Worm (Caenorhabditis elegans) whole organism, late embryonic: Measurements from ENCODE around the gene T04A8.7.

Experiments used
- C08G9.2 ChIP-seq: sonication (generic microtip); optimal IDR thresholded peaks from 2 replicates; lab custom pipeline; 2016; ENCODE audit warnings: mild to moderate bottlenecking, missing genetic modification characterization, moderate library complexity, missing compliant biosample characterization
- K02D7.2 ChIP-seq: sonication (generic microtip); optimal IDR thresholded peaks from 2 replicates; lab custom pipeline; 2017; ENCODE audit warnings: mild to moderate bottlenecking, missing genetic modification characterization, missing compliant biosample characterization
- ceh-2 ChIP-seq: sonication (generic microtip); optimal IDR thresholded peaks from 2 replicates; lab custom pipeline; 2016; ENCODE audit warnings: missing genotype, missing genetic modification characterization, missing compliant biosample characterization
- dmd-4 ChIP-seq: sonication (generic microtip); optimal IDR thresholded peaks from 2 replicates; lab custom pipeline; 2016; ENCODE audit warnings: borderline replicate concordance, missing genetic modification characterization, missing compliant biosample characterization
- eyg-1 ChIP-seq: sonication (generic microtip); optimal IDR thresholded peaks from 2 replicates; lab custom pipeline; 2016; ENCODE audit warnings: missing genotype, missing genetic modification characterization, missing compliant biosample characterization
- fkh-10 ChIP-seq: fragments of 150-350 bp; optimal IDR thresholded peaks from 2 replicates; lab custom pipeline; 2014; ENCODE audit warnings: missing biosample characterization, missing genetic modification reagents, missing genetic modification characterization
- hlh-13 ChIP-seq: fragments of 200-800 bp; sonication (Bioruptor generic); optimal IDR thresholded peaks from 2 replicates; lab custom pipeline; 2018; ENCODE audit warnings: mild to moderate bottlenecking, missing genetic modification characterization, missing compliant biosample characterization
- pax-1 ChIP-seq: fragments of 150-350 bp; optimal IDR thresholded peaks from 2 replicates; lab custom pipeline; 2014; ENCODE audit warnings: missing biosample characterization, missing genetic modification characterization
- pha-4 ChIP-seq: fragments of 150-350 bp; optimal IDR thresholded peaks from 2 replicates; lab custom pipeline; 2018; ENCODE audit warnings: missing biosample characterization, missing genetic modification reagents, missing genetic modification characterization
- pros-1 ChIP-seq: fragments of 150-350 bp; optimal IDR thresholded peaks from 2 replicates; lab custom pipeline; 2014; ENCODE audit warnings: missing biosample characterization, missing genetic modification reagents, missing genetic modification characterization
- sox-4 ChIP-seq: sonication (generic microtip); optimal IDR thresholded peaks from 2 replicates; lab custom pipeline; 2017; ENCODE audit warnings: mild to moderate bottlenecking, missing genetic modification characterization, inconsistent platforms, missing compliant biosample characterization
- tbx-2 ChIP-seq: sonication (generic microtip); optimal IDR thresholded peaks from 2 replicates; lab custom pipeline; 2016; ENCODE audit warnings: missing genetic modification characterization, missing compliant biosample characterization
- unc-55 ChIP-seq: sonication (generic microtip); optimal IDR thresholded peaks from 2 replicates; lab custom pipeline; 2017; ENCODE audit warnings: missing biosample characterization, missing genetic modification reagents, missing genetic modification characterization

DNA sequence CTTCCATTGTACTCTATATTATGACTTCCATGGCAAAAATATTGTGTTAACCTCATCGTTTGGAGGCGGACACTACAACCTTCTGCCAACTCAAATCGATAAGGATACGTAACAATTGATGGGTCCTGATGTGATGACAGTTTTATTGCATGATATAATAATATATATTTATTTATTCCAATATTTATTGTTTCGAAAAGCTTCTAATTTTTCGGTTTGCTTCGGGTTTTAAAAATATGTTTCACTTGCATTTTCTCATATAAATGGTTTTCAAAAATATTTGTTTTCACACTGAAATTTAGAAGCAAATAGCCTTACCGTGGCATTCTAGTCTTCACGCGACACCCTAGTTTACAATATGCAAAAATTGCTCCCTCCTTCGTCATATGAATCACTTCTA lies 11.5 kb downstream of the T04A8.7 start, which contains the start of gene T04A8.13:
- TF ChIP-seq pros-1 (no peak), pax-1 (tag; lab: Kevin White, UChicago) (no peak), tbx-2 (tag; lab: Kevin White, UChicago) (no peak), K02D7.2 (no peak), fkh-10 (GFP tag; lab: Kevin White, UChicago) (no peak), unc-55 (GFP tag; lab: Kevin White, UChicago) (no peak), C08G9.2 (tag; lab: Kevin White, UChicago) (no peak), eyg-1 (tag; lab: Kevin White, UChicago) (no peak), ceh-2 (tag; lab: Kevin White, UChicago) (no peak), sox-4 (tag; lab: Kevin White, UChicago) (no peak), dmd-4 (tag; lab: Kevin White, UChicago) (no peak), hlh-13 (no peak), pha-4 (no peak)
